Worm (Caenorhabditis elegans) whole organism, young adult: ENCODE results near the gene rop-1.

Source experiments
- B0019.2 ChIP-seq: fragments of 200-800 bp; sonication (Bioruptor generic); conservative IDR thresholded peaks from 2 replicates; pipeline ENCODE4 v1.3.6; 2022; ENCODE audit warnings: missing genetic modification reagents, missing genetic modification characterization, missing compliant biosample characterization
- B0261.1 ChIP-seq: sonication (generic microtip); optimal IDR thresholded peaks from 2 replicates; lab custom pipeline; 2016; ENCODE audit warnings: mild to moderate bottlenecking, missing genetic modification characterization, moderate library complexity, missing compliant biosample characterization
- B0336.3 ChIP-seq: fragments of 200-800 bp; sonication (Bioruptor generic); IDR thresholded peaks from 2 replicates; pipeline ENCODE4 v1.3.6; 2022; ENCODE audit warnings: missing genetic modification characterization, missing compliant biosample characterization
- D2030.7 ChIP-seq: fragments of 200-800 bp; sonication (Bioruptor generic); IDR thresholded peaks from 2 replicates; pipeline ENCODE4 v1.3.6; 2022; ENCODE audit warnings: missing genetic modification reagents, missing genetic modification characterization, missing compliant biosample characterization
- F37B4.10 ChIP-seq: fragments of 200-800 bp; sonication (Bioruptor generic); IDR thresholded peaks from 2 replicates; pipeline ENCODE4 v1.3.6; 2022; ENCODE audit warnings: missing genetic modification characterization, missing compliant biosample characterization
- F55B11.4 ChIP-seq: sonication (generic microtip); optimal IDR thresholded peaks from 2 replicates; lab custom pipeline; 2016; ENCODE audit warnings: missing compliant biosample characterization, missing genetic modification characterization, borderline replicate concordance; ENCODE audit not compliant: insufficient read depth
- K11D2.4 ChIP-seq: fragments of 200-800 bp; sonication (Bioruptor generic); IDR thresholded peaks from 2 replicates; pipeline ENCODE4 v1.3.6; 2022; ENCODE audit warnings: missing genetic modification reagents, missing genetic modification characterization, missing compliant biosample characterization
- T26A5.8 ChIP-seq: sonication (generic microtip); optimal IDR thresholded peaks from 2 replicates; lab custom pipeline; 2016; ENCODE audit warnings: missing genetic modification characterization, missing compliant biosample characterization
- Y53G8AR.9 ChIP-seq: fragments of 200-800 bp; sonication (Bioruptor generic); conservative IDR thresholded peaks from 2 replicates; pipeline ENCODE4 v1.3.6; 2022; ENCODE audit warnings: missing genetic modification reagents, missing genetic modification characterization, missing compliant biosample characterization
- Y56A3A.18 ChIP-seq: fragments of 200-800 bp; sonication (Bioruptor generic); IDR thresholded peaks from 2 replicates; pipeline ENCODE4 v1.3.6; 2022; ENCODE audit warnings: missing genetic modification reagents, missing genetic modification characterization, missing compliant biosample characterization
- Y67H2A.10 ChIP-seq: fragments of 200-800 bp; sonication (Bioruptor generic); conservative IDR thresholded peaks from 2 replicates; pipeline ENCODE4 v1.3.6; 2022; ENCODE audit warnings: missing genetic modification reagents, missing genetic modification characterization, missing compliant biosample characterization
- ZK185.1 ChIP-seq: sonication (generic microtip); optimal IDR thresholded peaks from 2 replicates; lab custom pipeline; 2016; ENCODE audit warnings: mild to moderate bottlenecking, missing genetic modification characterization, missing compliant biosample characterization; ENCODE audit not compliant: poor library complexity, severe bottlenecking
- athp-1 ChIP-seq: sonication (generic microtip); optimal IDR thresholded peaks from 2 replicates; lab custom pipeline; 2017; ENCODE audit warnings: mild to moderate bottlenecking, missing genetic modification characterization, missing compliant biosample characterization
- attf-5 ChIP-seq: fragments of 200-800 bp; sonication (Bioruptor generic); optimal IDR thresholded peaks from 2 replicates; lab custom pipeline; 2018; ENCODE audit warnings: mild to moderate bottlenecking, missing genetic modification characterization, missing compliant biosample characterization
- bed-2 ChIP-seq: fragments of 200-800 bp; sonication (Bioruptor generic); IDR thresholded peaks from 2 replicates; pipeline ENCODE4 v1.3.6; 2022; ENCODE audit warnings: missing genetic modification reagents, missing genetic modification characterization, missing compliant biosample characterization
- ceh-27 ChIP-seq: fragments of 200-800 bp; sonication (Bioruptor generic); optimal IDR thresholded peaks from 2 replicates; lab custom pipeline; 2018; ENCODE audit warnings: mild to moderate bottlenecking, missing genetic modification characterization, moderate library complexity, missing compliant biosample characterization
- ceh-91 ChIP-seq: fragments of 200-800 bp; sonication (Bioruptor generic); IDR thresholded peaks from 2 replicates; pipeline ENCODE4 v1.3.6; 2022; ENCODE audit warnings: missing genetic modification reagents, missing genetic modification characterization, missing compliant biosample characterization
- die-1 ChIP-seq: sonication (generic microtip); optimal IDR thresholded peaks from 2 replicates; lab custom pipeline; 2016; ENCODE audit warnings: missing genotype, mild to moderate bottlenecking, missing genetic modification characterization, missing compliant biosample characterization
- dpff-1 ChIP-seq: sonication (generic microtip); optimal IDR thresholded peaks from 2 replicates; lab custom pipeline; 2017; ENCODE audit warnings: mild to moderate bottlenecking, missing genetic modification characterization, missing compliant biosample characterization
- dpl-1 ChIP-seq: fragments of 150-350 bp; optimal IDR thresholded peaks from 2 replicates; lab custom pipeline; 2014; ENCODE audit warnings: missing biosample characterization, missing genetic modification reagents, missing genetic modification characterization
- egl-44 ChIP-seq: fragments of 200-800 bp; sonication (Bioruptor generic); IDR thresholded peaks from 2 replicates; pipeline ENCODE4 v1.3.6; 2022; ENCODE audit warnings: missing genetic modification reagents, missing genetic modification characterization, missing compliant biosample characterization
- ekl-4 ChIP-seq: fragments of 200-800 bp; sonication (Bioruptor generic); IDR thresholded peaks from 2 replicates; pipeline ENCODE4 v1.3.6; 2022; ENCODE audit warnings: missing genetic modification reagents, missing genetic modification characterization, missing compliant biosample characterization
- gei-17 ChIP-seq: fragments of 200-800 bp; sonication (Bioruptor generic); optimal IDR thresholded peaks from 2 replicates; lab custom pipeline; 2018; ENCODE audit warnings: mild to moderate bottlenecking, missing genetic modification characterization, missing compliant biosample characterization
- hmg-1.2 ChIP-seq: fragments of 200-800 bp; sonication (Bioruptor generic); IDR thresholded peaks from 2 replicates; pipeline ENCODE4 v1.3.6; 2022; ENCODE audit warnings: missing genetic modification reagents, missing genetic modification characterization, missing compliant biosample characterization
- hmg-20 ChIP-seq: fragments of 200-800 bp; sonication (Bioruptor generic); IDR thresholded peaks from 2 replicates; pipeline ENCODE4 v1.3.6; 2022; ENCODE audit warnings: missing genetic modification reagents, missing genetic modification characterization, missing compliant biosample characterization
- hsf-1 ChIP-seq: fragments of 200-800 bp; sonication (Bioruptor generic); IDR thresholded peaks from 2 replicates; pipeline ENCODE4 v1.3.6; 2022; ENCODE audit warnings: missing genetic modification reagents, missing genetic modification characterization, missing compliant biosample characterization
- lir-1 ChIP-seq: fragments of 200-800 bp; sonication (Bioruptor generic); conservative IDR thresholded peaks from 2 replicates; pipeline ENCODE4 v1.3.6; 2022; ENCODE audit warnings: missing genetic modification reagents, missing genetic modification characterization, missing compliant biosample characterization
- madf-10 ChIP-seq: sonication (generic microtip); optimal IDR thresholded peaks from 2 replicates; lab custom pipeline; 2016; ENCODE audit warnings: mild to moderate bottlenecking, missing genetic modification characterization, missing compliant biosample characterization
- madf-6 ChIP-seq: fragments of 200-800 bp; sonication (Bioruptor generic); IDR thresholded peaks from 2 replicates; pipeline ENCODE4 v1.3.6; 2022; ENCODE audit warnings: missing genetic modification reagents, missing genetic modification characterization, missing compliant biosample characterization
- nfyb-1 ChIP-seq: fragments of 200-800 bp; sonication (Bioruptor generic); IDR thresholded peaks from 2 replicates; pipeline ENCODE4 v1.3.6; 2022; ENCODE audit warnings: missing genetic modification reagents, missing genetic modification characterization, missing compliant biosample characterization
- snpc-3.4 ChIP-seq: sonication (generic microtip); optimal IDR thresholded peaks from 2 replicates; lab custom pipeline; 2017; ENCODE audit warnings: missing genetic modification characterization, mild to moderate bottlenecking, missing compliant biosample characterization, antibody characterized with exemption, moderate library complexity, missing genotype, missing genetic modification reagents
- snpc-4 ChIP-seq, 5 experiments: fragments of 150-350 bp in 1 of 5; sonication (generic microtip) in 4 of 5; optimal IDR thresholded peaks; 2 replicates each; lab custom pipeline; 2014 to 2018; ENCODE audit warnings: missing genetic modification characterization in 5 of 5, missing biosample characterization in 3 of 5, antibody characterized with exemption in 2 of 5, mild to moderate bottlenecking in 2 of 5, missing compliant biosample characterization in 2 of 5, missing genotype in 2 of 5, moderate library complexity in 2 of 5, missing genetic modification reagents in 1 of 5
- sptf-2 ChIP-seq: fragments of 200-800 bp; sonication (Bioruptor generic); optimal IDR thresholded peaks from 2 replicates; lab custom pipeline; 2018; ENCODE audit warnings: mild to moderate bottlenecking, missing genetic modification characterization, missing compliant biosample characterization
- unc-130 ChIP-seq: sonication (generic microtip); optimal IDR thresholded peaks from 2 replicates; lab custom pipeline; 2016; ENCODE audit warnings: missing genetic modification reagents, missing genetic modification characterization, missing compliant biosample characterization
- ztf-22 ChIP-seq: fragments of 200-800 bp; sonication (Bioruptor generic); optimal IDR thresholded peaks from 2 replicates; lab custom pipeline; 2018; ENCODE audit warnings: mild to moderate bottlenecking, missing genetic modification characterization, moderate library complexity, missing compliant biosample characterization
- ztf-25 ChIP-seq: fragments of 200-800 bp; sonication (Bioruptor generic); IDR thresholded peaks from 2 replicates; pipeline ENCODE4 v1.3.6; 2022; ENCODE audit warnings: missing genetic modification reagents, missing genetic modification characterization, missing compliant biosample characterization

Gene rop-1

ce11 chrV:10230932-10231331, 23.9 kb downstream of the rop-1 start, which contains the start of gene fipr-6:
TSS of gene fipr-6 (plus strand) at chrV:10231232.
- TF ChIP-seq snpc-4 (GFP tag; optimal IDR thresholded peaks at IDR 0.05; lab: Kevin White, UChicago) (no peak), snpc-4 (tag; optimal IDR thresholded peaks at IDR 0.05; lab: Kevin White, UChicago) (no peak), ZK185.1 (tag; lab: Kevin White, UChicago) (no peak), ceh-27 (GFP tag; lab: Kevin White, UChicago) (no peak), egl-44 (GFP tag; lab: Robert Waterston, UW) (no peak), ztf-22 (no peak), dpff-1 (tag; lab: Kevin White, UChicago) (no peak), ztf-25 (GFP tag; lab: Robert Waterston, UW) (no peak), madf-10 (no peak), Y67H2A.10 (GFP tag; lab: Robert Waterston, UW) (no peak), K11D2.4 (GFP tag; lab: Robert Waterston, UW) (no peak), unc-130 (no peak), bed-2 (GFP tag; lab: Robert Waterston, UW) (no peak), Y56A3A.18 (GFP tag; lab: Robert Waterston, UW) (no peak), athp-1 (tag; lab: Kevin White, UChicago) (no peak), hmg-20 (GFP tag; lab: Robert Waterston, UW) (no peak), nfyb-1 (GFP tag; lab: Robert Waterston, UW) (no peak), ceh-91 (GFP tag; lab: Robert Waterston, UW) (no peak)

ce11 chrV:10229222-10229879, 25.5 kb downstream of the rop-1 start, which contains the start of the genes pyt-1 and fipr-7:
TSS of gene pyt-1 (minus strand) at chrV:10229322.
TSS of gene fipr-7 (plus strand) at chrV:10229829.
- TF ChIP-seq sptf-2 (no peak), ekl-4 (no peak), unc-130 (no peak), B0336.3 (GFP tag; lab: Robert Waterston, UW) (no peak), snpc-3.4 (tag; lab: Kevin White, UChicago) (no peak), B0019.2 (GFP tag; lab: Robert Waterston, UW) (no peak), die-1 (tag; lab: Kevin White, UChicago) (no peak), Y53G8AR.9 (GFP tag; lab: Robert Waterston, UW) (no peak), dpff-1 (tag; lab: Kevin White, UChicago) (no peak), T26A5.8 (tag; lab: Kevin White, UChicago) (no peak), hsf-1 (GFP tag; lab: Robert Waterston, UW) (no peak), F55B11.4 (tag; lab: Kevin White, UChicago) (no peak), gei-17 (GFP tag; lab: Kevin White, UChicago) (no peak), ZK185.1 (tag; lab: Kevin White, UChicago) (no peak), attf-5 (GFP tag; lab: Kevin White, UChicago) (no peak), D2030.7 (GFP tag; lab: Robert Waterston, UW) (no peak), madf-6 (GFP tag; lab: Robert Waterston, UW) (no peak), egl-44 (GFP tag; lab: Robert Waterston, UW) (no peak), B0261.1 (tag; lab: Kevin White, UChicago) (no peak), hmg-1.2 (GFP tag; lab: Robert Waterston, UW) (no peak)

ce11 chrV:10228360-10228759, 26.5 kb downstream of the rop-1 start, which contains the start of gene fipr-4:
TSS of gene fipr-4 (minus strand) at chrV:10228460.
- TF ChIP-seq hsf-1 (GFP tag; lab: Robert Waterston, UW): no peak
- no peak for TF ChIP-seq ztf-25 (GFP tag; lab: Robert Waterston, UW)
- TF ChIP-seq unc-130: no peak
- no peak for TF ChIP-seq F37B4.10 (GFP tag; lab: Robert Waterston, UW)
- no peak for TF ChIP-seq lir-1 (GFP tag; lab: Robert Waterston, UW)
- no peak for TF ChIP-seq dpl-1 (GFP tag; lab: Kevin White, UChicago)
